Worm (Caenorhabditis elegans) whole organism, L4 larva: ENCODE results near the gene cnnm-5.

Experiments
- Y5F2A.4 ChIP-seq: fragments of 200-800 bp; sonication (Bioruptor generic); optimal IDR thresholded peaks from 2 replicates; lab custom pipeline; 2018; ENCODE audit warnings: mild to moderate bottlenecking, missing genetic modification characterization, missing compliant biosample characterization
- ceh-20 ChIP-seq: fragments of 200-800 bp; sonication (Bioruptor generic); IDR thresholded peaks from 2 replicates; pipeline ENCODE4 v1.3.6; 2022; ENCODE audit warnings: missing genetic modification reagents, missing genetic modification characterization, missing compliant biosample characterization
- fos-1 ChIP-seq: fragments of 150-350 bp; optimal IDR thresholded peaks from 2 replicates; lab custom pipeline; 2014; ENCODE audit warnings: missing biosample characterization, missing genetic modification characterization
- hif-1 ChIP-seq, 2 experiments: sonication (generic microtip); optimal IDR thresholded peaks; 2 replicates each; lab custom pipeline; 2016 to 2017; ENCODE audit warnings: missing compliant biosample characterization in 2 of 2, missing genetic modification characterization in 2 of 2, missing genetic modification reagents in 2 of 2, missing genotype in 2 of 2, mild to moderate bottlenecking in 1 of 2
- unc-39 ChIP-seq: sonication (generic microtip); optimal IDR thresholded peaks from 2 replicates; lab custom pipeline; 2017; ENCODE audit warnings: missing biosample characterization, missing genetic modification characterization

- no peak for TF ChIP-seq ceh-20 (GFP tag; lab: Robert Waterston, UW)
- no peak for TF ChIP-seq Y5F2A.4 (GFP tag; lab: Kevin White, UChicago)
- no peak for TF ChIP-seq hif-1 (tag; optimal IDR thresholded peaks at IDR 0.05; lab: Kevin White, UChicago)
- TF ChIP-seq unc-39 (tag; lab: Kevin White, UChicago) = no peak
- TF ChIP-seq fos-1 (tag; lab: Kevin White, UChicago) = no peak
Observed at ce11 chrIII:3821969-3822453, 7.0 kb downstream of the cnnm-5 start, which contains the start of gene amx-1.
